Worm (Caenorhabditis elegans) whole organism, L4 larva: ENCODE data around the gene mom-2.

Source experiments
- ces-1 ChIP-seq: fragments of 150-350 bp; sonication (generic microtip); optimal IDR thresholded peaks from 4 replicates; lab custom pipeline; 2014; ENCODE audit warnings: missing biosample characterization, missing genetic modification reagents, missing genetic modification characterization
- cey-2 ChIP-seq: sonication (generic microtip); optimal IDR thresholded peaks from 3 replicates; lab custom pipeline; 2017; ENCODE audit warnings: missing genetic modification characterization, mild to moderate bottlenecking, missing compliant biosample characterization, antibody characterized with exemption, borderline replicate concordance; ENCODE audit not compliant: insufficient read depth
- egl-43 ChIP-seq: fragments of 200-800 bp; sonication (Bioruptor generic); IDR thresholded peaks from 2 replicates; pipeline ENCODE4 v1.3.6; 2022; ENCODE audit warnings: missing genetic modification reagents, missing genetic modification characterization, missing compliant biosample characterization
- jun-1 ChIP-seq: fragments of 150-350 bp; optimal IDR thresholded peaks from 2 replicates; lab custom pipeline; 2014; ENCODE audit warnings: missing biosample characterization, missing genetic modification reagents, missing genetic modification characterization
- madf-9 ChIP-seq: fragments of 200-800 bp; sonication (Bioruptor generic); conservative IDR thresholded peaks from 2 replicates; pipeline ENCODE4 v1.3.6; 2022; ENCODE audit warnings: missing genetic modification reagents, missing genetic modification characterization, missing compliant biosample characterization
- nhr-11 ChIP-seq: fragments of 150-350 bp; optimal IDR thresholded peaks from 2 replicates; lab custom pipeline; 2014; ENCODE audit warnings: missing biosample characterization, missing genetic modification characterization
- nhr-28 ChIP-seq: fragments of 150-350 bp; optimal IDR thresholded peaks from 2 replicates; lab custom pipeline; 2014; ENCODE audit warnings: missing biosample characterization, missing genetic modification characterization
- nhr-76 ChIP-seq: fragments of 150-350 bp; optimal IDR thresholded peaks from 2 replicates; lab custom pipeline; 2014; ENCODE audit warnings: missing biosample characterization, missing genetic modification characterization
- nhr-77 ChIP-seq: fragments of 150-350 bp; optimal IDR thresholded peaks from 2 replicates; lab custom pipeline; 2014; ENCODE audit warnings: missing biosample characterization, missing genetic modification characterization
- snpc-4 ChIP-seq: fragments of 150-350 bp; optimal IDR thresholded peaks from 2 replicates; lab custom pipeline; 2014; ENCODE audit warnings: missing biosample characterization, missing genetic modification characterization
- unc-130 ChIP-seq: sonication (generic microtip); optimal IDR thresholded peaks from 2 replicates; lab custom pipeline; 2016; ENCODE audit warnings: missing genetic modification reagents, missing genetic modification characterization, missing compliant biosample characterization

DNA sequence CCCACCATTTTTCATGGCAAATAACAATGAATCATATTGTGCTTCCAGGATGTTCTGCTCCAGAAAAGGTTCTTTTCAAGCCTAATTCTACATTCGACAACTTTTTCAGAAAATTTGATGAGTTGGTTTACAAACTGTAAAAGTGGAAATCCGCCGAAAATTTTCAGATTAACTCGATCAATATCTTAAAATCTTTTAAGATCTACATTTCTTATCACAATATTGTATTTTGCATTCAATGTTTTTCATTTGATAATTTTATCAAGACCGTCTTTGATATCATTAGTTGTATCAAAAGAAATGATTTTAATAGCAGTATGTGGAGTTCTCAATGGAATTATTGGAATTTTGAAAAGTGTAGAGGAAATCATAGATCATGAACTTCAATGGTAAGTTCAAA lies 4.0 kb downstream of the mom-2 start, which contains the start of gene F38E1.6:
- no peak for TF ChIP-seq nhr-28 (tag; lab: Kevin White, UChicago)
- TF ChIP-seq unc-130 (GFP tag; lab: Kevin White, UChicago) = no peak
- no peak for TF ChIP-seq cey-2
- TF ChIP-seq madf-9 (GFP tag; lab: Robert Waterston, UW) = no peak
- no peak for TF ChIP-seq nhr-11 (tag; lab: Kevin White, UChicago)
- TF ChIP-seq snpc-4 (tag; lab: Kevin White, UChicago) = no peak
- TF ChIP-seq nhr-77 (tag; lab: Kevin White, UChicago) = no peak
- TF ChIP-seq egl-43 (GFP tag; lab: Robert Waterston, UW) = no peak
- no peak for TF ChIP-seq nhr-76 (tag; lab: Kevin White, UChicago)
- TF ChIP-seq jun-1 (tag; lab: Kevin White, UChicago) = no peak
- no peak for TF ChIP-seq ces-1
